Fruit fly (Drosophila melanogaster) whole organism, embryonic: ENCODE data around the gene Cdc37.

ENCODE experiments used
- Aef1 ChIP-seq: fragments of 200-800 bp; sonication (Bioruptor generic); IDR thresholded peaks from 3 replicates; pipeline ENCODE4 v1.3.6; 2022; ENCODE audit warnings: missing biosample characterization, missing genetic modification characterization
- Atf-2 ChIP-seq: fragments of 200-800 bp; sonication (Bioruptor generic); optimal IDR thresholded peaks from 2 replicates; lab custom pipeline; 2016; ENCODE audit warnings: missing biosample characterization, missing genetic modification characterization
- Atf3 ChIP-seq: fragments of 200-800 bp; sonication (Bioruptor generic); optimal IDR thresholded peaks from 3 replicates; lab custom pipeline; 2016; ENCODE audit warnings: missing biosample characterization, missing genetic modification characterization
- BtbVII ChIP-seq: fragments of 200-800 bp; sonication (Bioruptor generic); optimal IDR thresholded peaks from 3 replicates; lab custom pipeline; 2017; ENCODE audit warnings: missing biosample characterization, mild to moderate bottlenecking, missing genetic modification characterization
- CG13123 ChIP-seq: fragments of 200-800 bp; sonication (Bioruptor generic); optimal IDR thresholded peaks from 2 replicates; lab custom pipeline; 2016; ENCODE audit warnings: missing biosample characterization, missing genetic modification characterization
- CG2875 ChIP-seq: fragments of 200-800 bp; sonication (Bioruptor generic); optimal IDR thresholded peaks from 2 replicates; lab custom pipeline; 2017; ENCODE audit warnings: missing biosample characterization, mild to moderate bottlenecking, missing genetic modification characterization, missing genetic modification reagents
- CG3065 ChIP-seq: fragments of 200-800 bp; sonication (Bioruptor generic); optimal IDR thresholded peaks from 2 replicates; lab custom pipeline; 2016; ENCODE audit warnings: missing biosample characterization, missing genetic modification characterization
- CG32772 ChIP-seq: fragments of 200-800 bp; sonication (Bioruptor generic); IDR thresholded peaks from 2 replicates; pipeline ENCODE4 v1.3.6; 2022; ENCODE audit warnings: missing biosample characterization, missing genetic modification characterization
- CG3281 ChIP-seq: fragments of 200-800 bp; sonication (Bioruptor generic); optimal IDR thresholded peaks from 3 replicates; lab custom pipeline; 2017; ENCODE audit warnings: missing biosample characterization, mild to moderate bottlenecking, missing genetic modification characterization
- CG33557 ChIP-seq: fragments of 200-800 bp; sonication (Bioruptor generic); optimal IDR thresholded peaks from 2 replicates; lab custom pipeline; 2019; ENCODE audit warnings: missing biosample characterization, mild to moderate bottlenecking, missing genetic modification characterization, moderate library complexity
- CG34376 ChIP-seq: fragments of 200-800 bp; sonication (Bioruptor generic); optimal IDR thresholded peaks from 2 replicates; lab custom pipeline; 2018; ENCODE audit warnings: missing biosample characterization, mild to moderate bottlenecking, missing genetic modification characterization
- CG3995 ChIP-seq: fragments of 200-800 bp; sonication (Bioruptor generic); optimal IDR thresholded peaks from 3 replicates; lab custom pipeline; 2016; ENCODE audit warnings: missing biosample characterization, missing genetic modification characterization
- CG4424 ChIP-seq: fragments of 200-800 bp; sonication (Bioruptor generic); optimal IDR thresholded peaks from 3 replicates; lab custom pipeline; 2016; ENCODE audit warnings: missing biosample characterization, missing genetic modification characterization
- CG6272 ChIP-seq: fragments of 200-800 bp; sonication (Bioruptor generic); IDR thresholded peaks from 2 replicates; pipeline ENCODE4 v1.3.6; 2022; ENCODE audit warnings: missing biosample characterization, missing genetic modification characterization
- CG6791 ChIP-seq: fragments of 200-800 bp; sonication (Bioruptor generic); IDR thresholded peaks from 3 replicates; pipeline ENCODE4 v1.3.6; 2022; ENCODE audit warnings: missing biosample characterization, missing genetic modification characterization; ENCODE audit not compliant: partially characterized antibody
- CG7271 ChIP-seq: fragments of 200-800 bp; sonication (Bioruptor generic); optimal IDR thresholded peaks from 2 replicates; lab custom pipeline; 2018; ENCODE audit warnings: missing biosample characterization, mild to moderate bottlenecking, missing genetic modification characterization, moderate library complexity
- CG8290 ChIP-seq, 3 experiments: fragments of 200-800 bp; sonication (Bioruptor generic); optimal IDR thresholded peaks; 2 replicates each; lab custom pipeline; 2016 to 2019; ENCODE audit warnings: missing biosample characterization in 3 of 3, missing genetic modification characterization in 3 of 3, mild to moderate bottlenecking in 2 of 3, moderate library complexity in 1 of 3
- CG8944 ChIP-seq: fragments of 200-800 bp; sonication (Bioruptor generic); optimal IDR thresholded peaks from 3 replicates; lab custom pipeline; 2016; ENCODE audit warnings: missing biosample characterization, missing genetic modification characterization
- CG9876 ChIP-seq: fragments of 200-800 bp; sonication (Bioruptor generic); optimal IDR thresholded peaks from 2 replicates; lab custom pipeline; 2016; ENCODE audit warnings: missing biosample characterization, missing genetic modification characterization
- Dip2 ChIP-seq: fragments of 200-800 bp; sonication (Bioruptor generic); IDR thresholded peaks from 2 replicates; pipeline ENCODE4 v1.3.6; 2022; ENCODE audit warnings: missing biosample characterization, missing genetic modification characterization
- Drgx ChIP-seq: fragments of 200-800 bp; sonication (Bioruptor generic); IDR thresholded peaks from 2 replicates; pipeline ENCODE4 v1.3.6; 2022; ENCODE audit warnings: missing biosample characterization, missing genetic modification characterization
- Ets65A ChIP-seq: fragments of 200-800 bp; sonication (Bioruptor generic); peaks from one replicate; lab custom pipeline; 2016; ENCODE audit warnings: missing biosample characterization, missing genetic modification characterization
- Ets97D ChIP-seq: fragments of 200-800 bp; sonication (Bioruptor generic); optimal IDR thresholded peaks from 3 replicates; lab custom pipeline; 2016; ENCODE audit warnings: missing biosample characterization, missing genetic modification characterization
- Gug ChIP-seq: fragments of 200-800 bp; sonication (Bioruptor generic); IDR thresholded peaks from 4 replicates; pipeline ENCODE4 v1.3.6; 2022; ENCODE audit warnings: missing biosample characterization, missing genetic modification characterization
- Hand ChIP-seq: fragments of 200-800 bp; sonication (Bioruptor generic); optimal IDR thresholded peaks from 2 replicates; lab custom pipeline; 2017; ENCODE audit warnings: mild to moderate bottlenecking, missing biosample characterization, missing genetic modification reagents, missing genetic modification characterization
- HmgD ChIP-seq: fragments of 200-800 bp; sonication (Bioruptor generic); optimal IDR thresholded peaks from 3 replicates; lab custom pipeline; 2016; ENCODE audit warnings: missing biosample characterization, missing genetic modification characterization
- Jarid2 ChIP-seq: fragments of 200-800 bp; sonication (Bioruptor generic); optimal IDR thresholded peaks from 3 replicates; lab custom pipeline; 2017; ENCODE audit warnings: mild to moderate bottlenecking, missing biosample characterization, missing genetic modification reagents, missing genetic modification characterization
- Lhr ChIP-seq: fragments of 200-800 bp; sonication (Bioruptor generic); optimal IDR thresholded peaks from 3 replicates; lab custom pipeline; 2017; ENCODE audit warnings: mild to moderate bottlenecking, missing biosample characterization, missing genetic modification reagents, missing genetic modification characterization
- Max ChIP-seq: fragments of 200-800 bp; sonication (Bioruptor generic); optimal IDR thresholded peaks from 2 replicates; lab custom pipeline; 2016; ENCODE audit warnings: missing biosample characterization, mild to moderate bottlenecking, missing genetic modification characterization
- Optix ChIP-seq: fragments of 200-800 bp; sonication (Bioruptor generic); IDR thresholded peaks from 3 replicates; pipeline ENCODE4 v1.3.6; 2022; ENCODE audit warnings: missing biosample characterization, missing genetic modification characterization
- Poxn ChIP-seq: fragments of 200-800 bp; sonication (Bioruptor generic); IDR thresholded peaks from 2 replicates; pipeline ENCODE4 v1.3.6; 2022; ENCODE audit warnings: missing biosample characterization, missing genetic modification characterization
- Ptx1 ChIP-seq: fragments of 200-800 bp; sonication (Bioruptor generic); IDR thresholded peaks from 2 replicates; pipeline ENCODE4 v1.3.6; 2022; ENCODE audit warnings: missing biosample characterization, missing genetic modification characterization
- ato ChIP-seq: fragments of 200-800 bp; sonication (Bioruptor generic); IDR thresholded peaks from 2 replicates; pipeline ENCODE4 v1.3.6; 2022; ENCODE audit warnings: missing biosample characterization, missing genetic modification characterization; ENCODE audit not compliant: partially characterized antibody
- bigmax ChIP-seq: fragments of 200-800 bp; sonication (Bioruptor generic); optimal IDR thresholded peaks from 2 replicates; lab custom pipeline; 2018; ENCODE audit warnings: missing biosample characterization, mild to moderate bottlenecking, missing genetic modification characterization
- ci ChIP-seq: fragments of 200-800 bp; sonication (Bioruptor generic); IDR thresholded peaks from 3 replicates; pipeline ENCODE4 v1.3.6; 2022; ENCODE audit warnings: missing biosample characterization, missing genetic modification characterization
- corto ChIP-seq: fragments of 200-800 bp; sonication (Bioruptor generic); optimal IDR thresholded peaks from 2 replicates; lab custom pipeline; 2016; ENCODE audit warnings: missing biosample characterization, mild to moderate bottlenecking, missing genetic modification characterization, moderate library complexity
- croc ChIP-seq: fragments of 200-800 bp; sonication (Bioruptor generic); conservative IDR thresholded peaks from 3 replicates; pipeline ENCODE4 v1.3.6; 2022; ENCODE audit warnings: missing biosample characterization, missing genetic modification characterization
- fd3F ChIP-seq: fragments of 200-800 bp; sonication (Bioruptor generic); optimal IDR thresholded peaks from 2 replicates; lab custom pipeline; 2018; ENCODE audit warnings: missing biosample characterization, mild to moderate bottlenecking, missing genetic modification characterization, moderate library complexity
- fd96Cb ChIP-seq: fragments of 200-800 bp; sonication (Bioruptor generic); optimal IDR thresholded peaks from 2 replicates; lab custom pipeline; 2018; ENCODE audit warnings: missing biosample characterization, mild to moderate bottlenecking, missing genetic modification characterization, moderate library complexity
- hbn ChIP-seq: fragments of 200-800 bp; sonication (Bioruptor generic); IDR thresholded peaks from 2 replicates; pipeline ENCODE4 v1.3.6; 2022; ENCODE audit warnings: missing biosample characterization, missing genetic modification characterization; ENCODE audit not compliant: partially characterized antibody
- lab ChIP-seq: fragments of 200-800 bp; sonication (Bioruptor generic); optimal IDR thresholded peaks from 3 replicates; lab custom pipeline; 2017; ENCODE audit warnings: missing biosample characterization, missing genetic modification characterization, mild to moderate bottlenecking, moderate library complexity, missing genetic modification reagents
- nerfin-1 ChIP-seq: fragments of 200-800 bp; sonication (Bioruptor generic); optimal IDR thresholded peaks from 3 replicates; lab custom pipeline; 2019; ENCODE audit warnings: missing biosample characterization, mild to moderate bottlenecking, missing genetic modification characterization, moderate library complexity
- pum ChIP-seq: fragments of 200-800 bp; sonication (Bioruptor generic); optimal IDR thresholded peaks from 2 replicates; lab custom pipeline; 2016; ENCODE audit warnings: missing biosample characterization, missing genetic modification characterization
- pzg ChIP-seq: fragments of 200-800 bp; sonication (Bioruptor generic); optimal IDR thresholded peaks from 3 replicates; lab custom pipeline; 2018; ENCODE audit warnings: missing biosample characterization, mild to moderate bottlenecking, missing genetic modification characterization, moderate library complexity
- ro ChIP-seq: fragments of 200-800 bp; sonication (Bioruptor generic); IDR thresholded peaks from 2 replicates; pipeline ENCODE4 v1.3.6; 2022; ENCODE audit warnings: missing biosample characterization, missing genetic modification characterization
- seq ChIP-seq: fragments of 200-800 bp; sonication (Bioruptor generic); IDR thresholded peaks from 2 replicates; pipeline ENCODE4 v1.3.6; 2022; ENCODE audit warnings: missing biosample characterization, missing genetic modification characterization
- tll ChIP-seq, 2 experiments: fragments of 200-800 bp in 1 of 2; fragments of >200 bp in 1 of 2; sonication (Bioruptor generic) in 1 of 2; optimal IDR thresholded peaks; 2 replicates each; lab custom pipeline; 2017 to 2019; ENCODE audit warnings: missing biosample characterization in 2 of 2, missing genetic modification characterization in 2 of 2, mild to moderate bottlenecking in 1 of 2, moderate library complexity in 1 of 2
- tna ChIP-seq: fragments of 200-800 bp; sonication (Bioruptor generic); IDR thresholded peaks from 2 replicates; pipeline ENCODE4 v1.3.6; 2022; ENCODE audit warnings: missing biosample characterization, missing genetic modification characterization; ENCODE audit not compliant: partially characterized antibody
- tx ChIP-seq: fragments of 200-800 bp; sonication (Bioruptor generic); optimal IDR thresholded peaks from 2 replicates; lab custom pipeline; 2016; ENCODE audit warnings: missing biosample characterization, missing genetic modification characterization
- vvl ChIP-seq: fragments of 200-800 bp; sonication (Bioruptor generic); IDR thresholded peaks from 2 replicates; pipeline ENCODE4 v1.3.6; 2022; ENCODE audit warnings: missing biosample characterization, missing genetic modification characterization

Cdc37 gene

DNA sequence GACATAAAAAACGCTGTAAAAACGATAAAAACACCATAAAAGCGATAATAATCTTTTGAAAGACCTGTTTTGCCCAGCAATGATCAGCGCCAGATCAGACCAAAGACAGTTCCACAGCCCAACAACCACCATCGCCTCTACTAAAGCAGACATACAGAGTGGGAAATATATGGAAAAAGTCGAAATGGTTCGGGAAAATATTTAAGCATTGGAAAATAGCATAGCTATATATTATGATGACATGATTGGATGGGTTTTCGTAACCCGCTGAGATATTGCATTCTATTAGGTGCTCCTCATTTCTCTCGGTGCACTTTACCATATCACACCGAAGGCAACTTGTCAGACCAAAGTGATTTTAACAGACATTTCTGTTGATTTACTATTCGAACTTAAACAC, 13.4 kb downstream of the Cdc37 start (continued):
- TF ChIP-seq CG6272 (GFP tag; lab: Robert Waterston, UW), result peak; percentile 89
- peak; percentile 67 for TF ChIP-seq Ets97D
- TF ChIP-seq CG13123 (GFP tag; lab: Kevin White, UChicago), result peak; percentile 81
- TF ChIP-seq pzg (GFP tag; lab: Kevin White, UChicago), result peak; percentile 14
- TF ChIP-seq ro (GFP tag; lab: Robert Waterston, UW), result peak; percentile 57; the same call in 1 of the 2 replicates
- peak; percentile 91 for TF ChIP-seq Gug
- TF ChIP-seq Hand, result peak; percentile 47
- TF ChIP-seq nerfin-1, result no peak
- TF ChIP-seq seq (GFP tag; lab: Robert Waterston, UW), result peak; percentile 91
- TF ChIP-seq hbn (GFP tag; lab: Robert Waterston, UW), result no peak
- TF ChIP-seq bigmax (GFP tag; lab: Kevin White, UChicago), result peak; percentile 2
- TF ChIP-seq CG9876 (GFP tag; lab: Kevin White, UChicago), result peak; percentile 77
- peak; percentile 89 for TF ChIP-seq tx (GFP tag; lab: Kevin White, UChicago)
- TF ChIP-seq Atf3 (GFP tag; lab: Kevin White, UChicago), result peak; percentile 84
- no peak for TF ChIP-seq CG7271 (tag; lab: Kevin White, UChicago)
- TF ChIP-seq tll (GFP tag; optimal IDR thresholded peaks at IDR 0.05; lab: Kevin White, UChicago), result no peak
- peak; percentile 75 for TF ChIP-seq Max (GFP tag; lab: Kevin White, UChicago)
- TF ChIP-seq croc (GFP tag; lab: Robert Waterston, UW), result peak; percentile 71; the same call in 2 of the 3 replicates
- peak; percentile 91 for TF ChIP-seq Optix (GFP tag; lab: Robert Waterston, UW)
- peak; percentile 83 for TF ChIP-seq CG8944
- TF ChIP-seq pum (GFP tag; lab: Kevin White, UChicago), result peak; percentile 86
- TF ChIP-seq Drgx (GFP tag; lab: Robert Waterston, UW), result peak; percentile 93
- peak; percentile 71 for TF ChIP-seq Atf-2
- TF ChIP-seq Ptx1 (GFP tag; lab: Robert Waterston, UW), result peak; percentile 94
- peak; percentile 84 for TF ChIP-seq fd96Cb (tag; lab: Kevin White, UChicago)
- peak; percentile 92 for TF ChIP-seq Aef1

DNA sequence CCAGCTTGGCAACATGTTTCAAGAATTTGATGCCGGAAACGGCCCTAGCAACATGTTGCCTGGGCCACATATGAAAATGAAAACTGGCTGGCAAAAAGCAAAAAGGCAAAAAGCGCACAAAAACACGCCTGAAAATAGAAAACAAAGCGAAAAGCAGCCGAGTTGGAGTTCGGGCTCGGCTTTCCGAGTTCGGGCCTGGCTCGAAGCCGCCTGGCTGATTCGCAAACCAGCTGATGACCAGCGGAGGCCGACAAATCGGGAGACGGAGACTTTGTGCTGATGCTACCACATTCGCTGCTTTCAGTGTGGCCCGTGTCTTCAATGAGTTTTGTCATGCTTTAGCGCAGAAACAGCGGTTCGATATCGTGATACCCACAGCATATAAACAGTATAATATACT, 15.1 kb downstream of the Cdc37 start, which contains the start of gene GV1:
Gene GV1, plus strand, starts transcription at position 301 of the 400 bp plus-strand sequence.
- TF ChIP-seq CG2875 (no peak), HmgD (GFP tag; lab: Kevin White, UChicago) (no peak), CG3281 (GFP tag; lab: Kevin White, UChicago) (no peak), CG9876 (GFP tag; lab: Kevin White, UChicago) (no peak), tna (GFP tag; lab: Robert Waterston, UW) (no peak), CG33557 (no peak), Dip2 (GFP tag; lab: Robert Waterston, UW) (no peak), Ets65A (peak; percentile 80), Atf-2 (no peak), CG32772 (GFP tag; lab: Robert Waterston, UW) (no peak), CG3065 (no peak), fd3F (GFP tag; lab: Kevin White, UChicago) (no peak), ci (GFP tag; lab: Robert Waterston, UW) (no peak), ato (GFP tag; lab: Robert Waterston, UW) (no peak), Lhr (no peak), Poxn (GFP tag; lab: Robert Waterston, UW) (no peak), CG3995 (GFP tag; lab: Kevin White, UChicago) (no peak), lab (GFP tag; lab: Kevin White, UChicago) (peak; percentile 9), CG34376 (GFP tag; lab: Kevin White, UChicago) (peak; percentile 3), CG8290 (GFP tag; optimal IDR thresholded peaks at IDR 0.05; lab: Kevin White, UChicago) (no peak), CG8290 (tag; optimal IDR thresholded peaks at IDR 0.05; lab: Kevin White, UChicago) (peak in 1 of 2 experiments; percentile 27), CG4424 (no peak), Jarid2 (GFP tag; lab: Kevin White, UChicago) (no peak), CG6791 (GFP tag; lab: Robert Waterston, UW) (no peak), fd96Cb (tag; lab: Kevin White, UChicago) (no peak), vvl (GFP tag; lab: Robert Waterston, UW) (peak; percentile 15; the same call in 1 of the 2 replicates), corto (GFP tag; lab: Kevin White, UChicago) (no peak), BtbVII (no peak)
